Worm (Caenorhabditis elegans) whole organism, L4 larva: ENCODE measurements around the gene Y45F10B.12.

Experiments used
- D1046.2 ChIP-seq: fragments of 200-800 bp; sonication (Bioruptor generic); IDR thresholded peaks from 2 replicates; pipeline ENCODE4 v1.3.6; 2022; ENCODE audit warnings: missing genetic modification characterization, missing compliant biosample characterization
- F37D6.2 ChIP-seq: sonication (generic microtip); optimal IDR thresholded peaks from 2 replicates; lab custom pipeline; 2016; ENCODE audit warnings: mild to moderate bottlenecking, missing genetic modification characterization, missing compliant biosample characterization
- T26A8.4 ChIP-seq: fragments of 200-800 bp; sonication (Bioruptor generic); IDR thresholded peaks from 2 replicates; pipeline ENCODE4 v1.3.6; 2022; ENCODE audit warnings: missing genetic modification characterization, missing compliant biosample characterization
- ZK337.2 ChIP-seq: fragments of 200-800 bp; sonication (Bioruptor generic); IDR thresholded peaks from 2 replicates; pipeline ENCODE4 v1.3.6; 2022; ENCODE audit warnings: missing genetic modification reagents, missing genetic modification characterization, missing compliant biosample characterization
- aha-1 ChIP-seq: fragments of 150-350 bp; peaks from one replicate; lab custom pipeline; 2014; ENCODE audit warnings: missing biosample characterization, missing genetic modification characterization
- ceh-28 ChIP-seq: fragments of 150-350 bp; optimal IDR thresholded peaks from 2 replicates; lab custom pipeline; 2014; ENCODE audit warnings: missing biosample characterization, missing genetic modification reagents, missing genetic modification characterization
- ceh-32 ChIP-seq: sonication (generic microtip); optimal IDR thresholded peaks from 2 replicates; lab custom pipeline; 2016; ENCODE audit warnings: mild to moderate bottlenecking, missing genetic modification characterization, missing compliant biosample characterization; ENCODE audit not compliant: poor library complexity
- ces-1 ChIP-seq: fragments of 150-350 bp; sonication (generic microtip); optimal IDR thresholded peaks from 4 replicates; lab custom pipeline; 2014; ENCODE audit warnings: missing biosample characterization, missing genetic modification reagents, missing genetic modification characterization
- cey-2 ChIP-seq: sonication (generic microtip); optimal IDR thresholded peaks from 3 replicates; lab custom pipeline; 2017; ENCODE audit warnings: missing genetic modification characterization, mild to moderate bottlenecking, missing compliant biosample characterization, antibody characterized with exemption, borderline replicate concordance; ENCODE audit not compliant: insufficient read depth
- ctbp-1 ChIP-seq: fragments of 200-800 bp; sonication (Bioruptor generic); IDR thresholded peaks from 2 replicates; pipeline ENCODE4 v1.3.6; 2022; ENCODE audit warnings: missing genetic modification reagents, missing genetic modification characterization, missing compliant biosample characterization
- daf-16 ChIP-seq, 3 experiments: sonication (generic microtip); optimal IDR thresholded peaks; 2 replicates each; lab custom pipeline; 2016 to 2017; ENCODE audit warnings: missing genetic modification characterization in 3 of 3, missing genetic modification reagents in 3 of 3, mild to moderate bottlenecking in 2 of 3, missing compliant biosample characterization in 2 of 3, missing biosample characterization in 1 of 3, moderate library complexity in 1 of 3
- dmd-9 ChIP-seq: fragments of 200-800 bp; sonication (Bioruptor generic); IDR thresholded peaks from 2 replicates; pipeline ENCODE4 v1.3.6; 2022; ENCODE audit warnings: missing genetic modification reagents, missing genetic modification characterization, missing compliant biosample characterization
- dve-1 ChIP-seq: sonication (generic microtip); optimal IDR thresholded peaks from 2 replicates; lab custom pipeline; 2017; ENCODE audit warnings: antibody characterized with exemption, mild to moderate bottlenecking, missing genetic modification characterization, missing compliant biosample characterization; ENCODE audit not compliant: insufficient read depth
- egl-43 ChIP-seq: fragments of 200-800 bp; sonication (Bioruptor generic); IDR thresholded peaks from 2 replicates; pipeline ENCODE4 v1.3.6; 2022; ENCODE audit warnings: missing genetic modification reagents, missing genetic modification characterization, missing compliant biosample characterization
- fkh-10 ChIP-seq: fragments of 150-350 bp; optimal IDR thresholded peaks from 2 replicates; lab custom pipeline; 2014; ENCODE audit warnings: missing biosample characterization, missing genetic modification reagents, missing genetic modification characterization
- gei-8 ChIP-seq: fragments of 200-800 bp; sonication (Bioruptor generic); optimal IDR thresholded peaks from 2 replicates; lab custom pipeline; 2018; ENCODE audit warnings: mild to moderate bottlenecking, missing genetic modification characterization, missing compliant biosample characterization
- hif-1 ChIP-seq, 2 experiments: sonication (generic microtip); optimal IDR thresholded peaks; 2 replicates each; lab custom pipeline; 2016 to 2017; ENCODE audit warnings: missing compliant biosample characterization in 2 of 2, missing genetic modification characterization in 2 of 2, missing genetic modification reagents in 2 of 2, missing genotype in 2 of 2, mild to moderate bottlenecking in 1 of 2
- jun-1 ChIP-seq: fragments of 150-350 bp; optimal IDR thresholded peaks from 2 replicates; lab custom pipeline; 2014; ENCODE audit warnings: missing biosample characterization, missing genetic modification reagents, missing genetic modification characterization
- lin-13 ChIP-seq: fragments of 150-350 bp; optimal IDR thresholded peaks from 2 replicates; lab custom pipeline; 2014; ENCODE audit warnings: missing biosample characterization, missing genetic modification reagents, missing genetic modification characterization
- mdl-1 ChIP-seq, 2 experiments: fragments of 150-350 bp in 1 of 2; sonication (generic microtip) in 1 of 2; optimal IDR thresholded peaks; 2 replicates each; lab custom pipeline; 2014 to 2017; ENCODE audit warnings: missing biosample characterization in 2 of 2, missing genetic modification characterization in 2 of 2
- mep-1 ChIP-seq: fragments of 150-350 bp; sonication (generic microtip); optimal IDR thresholded peaks from 3 replicates; lab custom pipeline; 2014; ENCODE audit warnings: missing biosample characterization, missing genetic modification characterization
- mxl-2 ChIP-seq: fragments of 200-800 bp; sonication (Bioruptor generic); conservative IDR thresholded peaks from 2 replicates; pipeline ENCODE4 v1.3.6; 2022; ENCODE audit warnings: missing genetic modification reagents, missing genetic modification characterization, missing compliant biosample characterization
- nhr-111 ChIP-seq: fragments of 200-800 bp; sonication (Bioruptor generic); optimal IDR thresholded peaks from 2 replicates; lab custom pipeline; 2018; ENCODE audit warnings: mild to moderate bottlenecking, missing genetic modification characterization, missing compliant biosample characterization
- nhr-237 ChIP-seq: sonication (generic microtip); optimal IDR thresholded peaks from 2 replicates; lab custom pipeline; 2017; ENCODE audit warnings: missing biosample characterization, missing genetic modification characterization
- nhr-28 ChIP-seq: fragments of 150-350 bp; optimal IDR thresholded peaks from 2 replicates; lab custom pipeline; 2014; ENCODE audit warnings: missing biosample characterization, missing genetic modification characterization
- nhr-48 ChIP-seq: sonication (generic microtip); optimal IDR thresholded peaks from 2 replicates; lab custom pipeline; 2016; ENCODE audit warnings: mild to moderate bottlenecking, missing genetic modification characterization, missing compliant biosample characterization
- nhr-6 ChIP-seq: fragments of 150-350 bp; optimal IDR thresholded peaks from 2 replicates; lab custom pipeline; 2014; ENCODE audit warnings: missing biosample characterization, missing genetic modification characterization
- nhr-76 ChIP-seq: fragments of 150-350 bp; optimal IDR thresholded peaks from 2 replicates; lab custom pipeline; 2014; ENCODE audit warnings: missing biosample characterization, missing genetic modification characterization
- saeg-2 ChIP-seq: fragments of 200-800 bp; sonication (Bioruptor generic); IDR thresholded peaks from 2 replicates; pipeline ENCODE4 v1.3.6; 2022; ENCODE audit warnings: missing genetic modification reagents, missing genetic modification characterization, missing compliant biosample characterization
- skn-1 ChIP-seq: fragments of 150-350 bp; optimal IDR thresholded peaks from 2 replicates; lab custom pipeline; 2014; ENCODE audit warnings: missing biosample characterization, missing genetic modification characterization
- spr-1 ChIP-seq: sonication (generic microtip); optimal IDR thresholded peaks from 2 replicates; lab custom pipeline; 2016; ENCODE audit warnings: mild to moderate bottlenecking, missing genetic modification characterization, missing compliant biosample characterization
- spr-3 ChIP-seq: fragments of 200-800 bp; sonication (Bioruptor generic); optimal IDR thresholded peaks from 2 replicates; lab custom pipeline; 2018; ENCODE audit warnings: mild to moderate bottlenecking, missing genetic modification characterization, missing compliant biosample characterization
- unc-130 ChIP-seq: sonication (generic microtip); optimal IDR thresholded peaks from 2 replicates; lab custom pipeline; 2016; ENCODE audit warnings: missing genetic modification reagents, missing genetic modification characterization, missing compliant biosample characterization
- ztf-7 ChIP-seq: fragments of 150-350 bp; optimal IDR thresholded peaks from 2 replicates; lab custom pipeline; 2014; ENCODE audit warnings: missing biosample characterization, missing genetic modification characterization

The Y45F10B.12 gene

DNA sequence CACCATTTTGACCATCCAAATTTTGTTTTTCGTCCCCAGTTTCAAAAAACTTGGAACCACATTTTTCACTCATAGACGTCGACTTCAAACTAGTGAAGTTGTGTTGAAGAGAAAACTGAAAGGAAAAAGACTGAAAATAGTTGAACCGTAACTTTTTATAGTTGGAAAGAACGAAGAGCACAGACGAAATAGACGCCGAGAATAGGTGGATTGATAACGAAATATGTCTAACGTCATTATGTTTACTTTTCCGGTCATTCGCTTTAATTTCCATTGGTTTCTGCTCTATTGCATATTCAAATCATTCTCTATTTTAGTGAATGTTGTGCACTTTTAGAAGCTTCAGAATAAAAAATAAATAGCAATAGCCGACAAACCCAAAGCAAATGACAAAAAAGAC lies 22.5 kb downstream of the Y45F10B.12 start, which contains the start of gene C08F11.13 (continued):
- TF ChIP-seq mxl-2 (GFP tag; lab: Robert Waterston, UW) (no peak), nhr-237 (no peak), ceh-28 (no peak), F37D6.2 (tag; lab: Kevin White, UChicago) (no peak), mdl-1 (tag; optimal IDR thresholded peaks at IDR 0.05; lab: Kevin White, UChicago) (no peak), nhr-6 (tag; lab: Kevin White, UChicago) (no peak), nhr-76 (tag; lab: Kevin White, UChicago) (no peak), dve-1 (peak; percentile 44)

DNA sequence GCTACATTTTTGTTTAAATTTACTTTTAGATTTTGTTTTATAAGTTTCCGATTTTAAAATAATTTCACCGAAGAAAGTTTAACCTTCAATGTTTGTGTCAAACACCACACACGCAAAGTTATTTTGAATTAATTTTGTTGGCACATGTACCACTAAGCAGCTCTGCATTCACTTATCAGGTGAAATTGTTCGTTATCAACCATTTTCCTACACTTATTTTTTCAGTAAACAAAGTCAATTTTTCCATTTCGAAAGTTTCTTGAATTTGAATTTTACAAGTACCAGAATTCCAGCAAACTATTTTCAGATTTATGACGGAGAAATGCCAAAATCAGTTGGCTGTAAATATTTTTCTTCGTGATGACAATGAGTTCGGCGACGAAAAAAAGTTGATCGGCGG lies 31.9 kb downstream of the Y45F10B.12 start, which contains the start of gene C08F11.3:
Gene C08F11.3, plus strand, starts transcription at position 301 of the 400 bp plus-strand sequence.
- TF ChIP-seq aha-1 (tag; lab: Kevin White, UChicago), result no peak
- TF ChIP-seq mdl-1 (tag; optimal IDR thresholded peaks at IDR 0.05; lab: Kevin White, UChicago), result no peak
- no peak for TF ChIP-seq nhr-111
- TF ChIP-seq ces-1, result no peak
- TF ChIP-seq skn-1 (tag; lab: Kevin White, UChicago), result no peak
- peak; percentile 1 for TF ChIP-seq nhr-28 (tag; lab: Kevin White, UChicago)
- no peak for TF ChIP-seq mep-1
- no peak for TF ChIP-seq daf-16 (GFP tag; optimal IDR thresholded peaks at IDR 0.05; lab: Kevin White, UChicago)
- TF ChIP-seq daf-16 (tag; optimal IDR thresholded peaks at IDR 0.05; lab: Kevin White, UChicago), result peak; percentile 71
- no peak for TF ChIP-seq spr-3 (GFP tag; lab: Kevin White, UChicago)
- TF ChIP-seq nhr-48 (tag; lab: Kevin White, UChicago), result no peak
- TF ChIP-seq saeg-2, result no peak
- no peak for TF ChIP-seq cey-2 (tag; lab: Kevin White, UChicago)

DNA sequence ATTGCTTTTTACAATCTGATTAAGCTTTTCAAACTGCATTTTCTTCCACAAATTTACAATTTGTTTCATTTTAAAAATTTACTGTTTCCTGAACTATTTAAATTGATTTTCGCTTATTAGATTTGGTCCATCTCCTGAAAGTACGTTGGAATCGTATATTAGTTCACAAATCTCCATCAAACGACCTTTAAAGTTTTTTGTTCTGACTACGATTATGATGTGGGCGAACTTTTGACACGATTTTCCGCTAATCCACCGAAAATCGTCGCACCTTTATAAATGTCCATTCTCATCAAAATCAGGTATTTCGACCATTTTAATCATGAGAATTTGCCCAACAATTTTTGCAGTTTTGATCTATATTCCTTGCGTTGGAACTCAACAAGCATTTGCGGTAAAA lies 36.3 kb downstream of the Y45F10B.12 start, which contains the start of gene C08F11.1:
Gene C08F11.1, plus strand, starts transcription at position 301 of the 400 bp plus-strand sequence.
- TF ChIP-seq egl-43 (GFP tag; lab: Robert Waterston, UW), result no peak
- no peak for TF ChIP-seq spr-3 (GFP tag; lab: Kevin White, UChicago)
- TF ChIP-seq mep-1, result no peak

DNA sequence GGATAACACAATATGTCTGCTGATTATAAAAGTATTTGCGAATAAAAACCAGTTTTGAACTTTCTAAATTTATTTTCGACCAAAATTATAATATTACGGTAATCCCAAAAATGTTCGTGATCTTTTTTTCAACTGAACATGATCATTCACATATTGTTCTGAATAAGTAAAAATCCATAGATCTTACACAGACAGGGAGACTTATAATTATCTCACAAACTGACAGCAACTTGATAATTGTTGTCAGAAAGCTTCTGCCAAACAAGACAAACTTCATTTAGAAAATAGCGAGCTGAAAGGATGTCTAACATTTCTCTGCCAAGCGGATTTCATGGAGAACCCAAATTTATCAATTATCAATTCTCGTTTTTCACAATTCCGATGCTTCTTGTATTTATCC lies 39.2 kb downstream of the Y45F10B.12 start, which contains the start of gene sru-21:
Gene sru-21, plus strand, starts transcription at position 301 of the 400 bp plus-strand sequence.
- TF ChIP-seq unc-130 (GFP tag; lab: Kevin White, UChicago) (no peak), ZK337.2 (GFP tag; lab: Robert Waterston, UW) (no peak), dmd-9 (GFP tag; lab: Robert Waterston, UW) (no peak), nhr-28 (tag; lab: Kevin White, UChicago) (no peak), lin-13 (no peak), ceh-32 (tag; lab: Kevin White, UChicago) (no peak), F37D6.2 (tag; lab: Kevin White, UChicago) (no peak), jun-1 (tag; lab: Kevin White, UChicago) (no peak), hif-1 (tag; optimal IDR thresholded peaks at IDR 0.05; lab: Kevin White, UChicago) (no peak), daf-16 (GFP tag; optimal IDR thresholded peaks at IDR 0.05; lab: Kevin White, UChicago) (no peak), daf-16 (tag; optimal IDR thresholded peaks at IDR 0.05; lab: Kevin White, UChicago) (no peak), fkh-10 (no peak), T26A8.4 (GFP tag; lab: Robert Waterston, UW) (no peak), spr-1 (tag; lab: Kevin White, UChicago) (no peak), ctbp-1 (GFP tag; lab: Robert Waterston, UW) (no peak), gei-8 (GFP tag; lab: Kevin White, UChicago) (no peak), nhr-6 (tag; lab: Kevin White, UChicago) (no peak), ztf-7 (tag; lab: Kevin White, UChicago) (no peak), D1046.2 (no peak)
